Worm (Caenorhabditis elegans) whole organism, L3 larva: Measurements from ENCODE around the gene mac-1.

ENCODE experiments used
- aly-2 ChIP-seq: fragments of 150-350 bp; optimal IDR thresholded peaks from 2 replicates; lab custom pipeline; 2014; ENCODE audit warnings: missing biosample characterization, missing genetic modification characterization
- ama-1 ChIP-seq: fragments of 150-350 bp; optimal IDR thresholded peaks from 2 replicates; lab custom pipeline; 2018
- egl-27 ChIP-seq: sonication (generic microtip); optimal IDR thresholded peaks from 4 replicates; lab custom pipeline; 2017; ENCODE audit warnings: missing biosample characterization, missing genetic modification reagents, missing genetic modification characterization
- fkh-2 ChIP-seq: fragments of 150-350 bp; optimal IDR thresholded peaks from 2 replicates; lab custom pipeline; 2014; ENCODE audit warnings: missing biosample characterization, missing genetic modification reagents, missing genetic modification characterization
- lin-15B ChIP-seq: fragments of 150-350 bp; optimal IDR thresholded peaks from 2 replicates; lab custom pipeline; 2014; ENCODE audit warnings: missing biosample characterization, missing genetic modification characterization
- nhr-237 ChIP-seq: fragments of 150-350 bp; optimal IDR thresholded peaks from 2 replicates; lab custom pipeline; 2014; ENCODE audit warnings: missing biosample characterization, missing genetic modification characterization
- nhr-28 ChIP-seq: fragments of 150-350 bp; optimal IDR thresholded peaks from 2 replicates; lab custom pipeline; 2014; ENCODE audit warnings: missing biosample characterization, missing genetic modification characterization
- nhr-76 ChIP-seq: fragments of 150-350 bp; sonication (generic microtip); optimal IDR thresholded peaks from 5 replicates; lab custom pipeline; 2014; ENCODE audit warnings: missing biosample characterization, missing genetic modification characterization
- pqm-1 ChIP-seq: fragments of 150-350 bp; optimal IDR thresholded peaks from 2 replicates; lab custom pipeline; 2017; ENCODE audit warnings: missing biosample characterization, missing genetic modification characterization, inconsistent platforms
- skn-1 ChIP-seq: fragments of 150-350 bp; optimal IDR thresholded peaks from 2 replicates; lab custom pipeline; 2014; ENCODE audit warnings: missing biosample characterization, missing genetic modification characterization
- tbx-2 ChIP-seq: sonication (generic microtip); optimal IDR thresholded peaks from 2 replicates; lab custom pipeline; 2016; ENCODE audit warnings: mild to moderate bottlenecking, missing genetic modification characterization, missing compliant biosample characterization
- ztf-11 ChIP-seq: fragments of 150-350 bp; optimal IDR thresholded peaks from 2 replicates; lab custom pipeline; 2014; ENCODE audit warnings: missing biosample characterization, missing genetic modification characterization

DNA sequence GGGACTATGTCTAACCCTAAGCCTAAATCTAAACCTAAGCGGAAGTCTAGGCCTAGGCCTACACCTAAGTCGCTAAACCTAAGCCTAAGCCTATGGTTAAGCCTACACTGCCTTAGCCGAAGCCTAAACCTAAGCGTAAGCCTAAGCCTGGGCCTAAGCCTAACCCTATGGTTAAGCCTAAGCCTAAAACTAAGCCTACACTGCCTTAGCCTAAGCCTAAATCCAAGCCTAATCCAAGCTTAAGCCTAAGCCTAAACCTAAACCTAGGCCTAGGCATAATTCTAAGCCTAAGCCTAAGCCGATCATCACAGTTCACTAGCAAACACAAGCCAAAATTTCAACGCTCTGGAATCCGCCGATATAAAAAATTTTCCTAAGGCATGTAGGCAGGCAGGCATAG lies 20.6 kb upstream of the mac-1 start:
- TF ChIP-seq aly-2 (tag; lab: Kevin White, UChicago) (no peak), lin-15B (no peak), skn-1 (tag; lab: Kevin White, UChicago) (no peak), nhr-237 (no peak), fkh-2 (no peak), ztf-11 (tag; lab: Kevin White, UChicago) (no peak), ama-1 (lab: Kevin White, UChicago) (no peak), pqm-1 (tag; lab: Kevin White, UChicago) (no peak), nhr-76 (tag; lab: Kevin White, UChicago) (no peak), nhr-28 (tag; lab: Kevin White, UChicago) (no peak), tbx-2 (tag; lab: Kevin White, UChicago) (no peak), egl-27 (tag; lab: Kevin White, UChicago) (no peak)
